Fruit fly (Drosophila melanogaster) whole organism, embryonic: Measurements from ENCODE around the gene CG13392.
A peak's percentile ranks its signal among the peaks of the same experiment; 100 is the strongest.

Experiments
- Antp ChIP-seq: fragments of 200-800 bp; sonication (Bioruptor generic); optimal IDR thresholded peaks from 3 replicates; lab custom pipeline; 2016; ENCODE audit warnings: missing biosample characterization, missing genetic modification characterization
- BEAF-32 ChIP-seq: fragments of 200-800 bp; sonication (Bioruptor generic); optimal IDR thresholded peaks from 3 replicates; lab custom pipeline; 2017; ENCODE audit warnings: missing biosample characterization, missing genetic modification characterization, mild to moderate bottlenecking, moderate library complexity, missing genetic modification reagents
- Bgb ChIP-seq: fragments of 200-800 bp; sonication (Bioruptor generic); IDR thresholded peaks from 2 replicates; pipeline ENCODE4 v1.3.6; 2022; ENCODE audit warnings: missing biosample characterization, missing genetic modification characterization; ENCODE audit not compliant: partially characterized antibody
- CG10267 ChIP-seq: fragments of 200-800 bp; sonication (Bioruptor generic); optimal IDR thresholded peaks from 2 replicates; lab custom pipeline; 2018; ENCODE audit warnings: missing biosample characterization, mild to moderate bottlenecking, missing genetic modification characterization, moderate library complexity
- CG10543 ChIP-seq: fragments of 200-800 bp; sonication (Bioruptor generic); optimal IDR thresholded peaks from 3 replicates; lab custom pipeline; 2017; ENCODE audit warnings: missing biosample characterization, mild to moderate bottlenecking, missing genetic modification characterization, moderate library complexity
- CG11723 ChIP-seq: fragments of 200-800 bp; sonication (Bioruptor generic); optimal IDR thresholded peaks from 2 replicates; lab custom pipeline; 2017; ENCODE audit warnings: missing biosample characterization, mild to moderate bottlenecking, missing genetic modification characterization
- CG12104 ChIP-seq: fragments of 200-800 bp; sonication (Bioruptor generic); optimal IDR thresholded peaks from 3 replicates; lab custom pipeline; 2016; ENCODE audit warnings: missing biosample characterization, missing genetic modification characterization
- CG13624 ChIP-seq: fragments of 200-800 bp; sonication (Bioruptor generic); optimal IDR thresholded peaks from 2 replicates; lab custom pipeline; 2016; ENCODE audit warnings: missing biosample characterization, missing genetic modification characterization
- CG17568 ChIP-seq: fragments of 200-800 bp; sonication (Bioruptor generic); optimal IDR thresholded peaks from 2 replicates; lab custom pipeline; 2018; ENCODE audit warnings: missing biosample characterization, mild to moderate bottlenecking, missing genetic modification characterization, moderate library complexity
- CG2875 ChIP-seq: fragments of 200-800 bp; sonication (Bioruptor generic); optimal IDR thresholded peaks from 2 replicates; lab custom pipeline; 2017; ENCODE audit warnings: missing biosample characterization, mild to moderate bottlenecking, missing genetic modification characterization, missing genetic modification reagents
- CG30020 ChIP-seq: fragments of 200-800 bp; optimal IDR thresholded peaks from 2 replicates; lab custom pipeline; 2019; ENCODE audit warnings: missing biosample characterization, mild to moderate bottlenecking, missing genetic modification characterization, moderate library complexity
- CG31224 ChIP-seq: fragments of 200-800 bp; sonication (Bioruptor generic); IDR thresholded peaks from 2 replicates; pipeline ENCODE4 v1.3.6; 2022; ENCODE audit warnings: missing biosample characterization, missing genetic modification characterization
- CG3163 ChIP-seq: fragments of 200-800 bp; sonication (Bioruptor generic); optimal IDR thresholded peaks from 3 replicates; lab custom pipeline; 2016; ENCODE audit warnings: missing biosample characterization, missing genetic modification characterization
- CG6765 ChIP-seq: fragments of 200-800 bp; sonication (Bioruptor generic); optimal IDR thresholded peaks from 3 replicates; lab custom pipeline; 2017; ENCODE audit warnings: missing biosample characterization, mild to moderate bottlenecking, missing genetic modification characterization
- Dref ChIP-seq: fragments of 200-800 bp; sonication (Bioruptor generic); IDR thresholded peaks from 2 replicates; pipeline ENCODE4 v1.3.6; 2022; ENCODE audit warnings: missing biosample characterization, missing genetic modification characterization
- E2f1 ChIP-seq: fragments of 200-800 bp; sonication (Bioruptor generic); IDR thresholded peaks from 2 replicates; pipeline ENCODE4 v1.3.6; 2022; ENCODE audit warnings: missing biosample characterization, missing genetic modification characterization
- Gsc ChIP-seq: fragments of 200-800 bp; sonication (Bioruptor generic); IDR thresholded peaks from 2 replicates; pipeline ENCODE4 v1.3.6; 2022; ENCODE audit warnings: missing biosample characterization, missing genetic modification characterization
- Jarid2 ChIP-seq: fragments of 200-800 bp; sonication (Bioruptor generic); optimal IDR thresholded peaks from 3 replicates; lab custom pipeline; 2017; ENCODE audit warnings: mild to moderate bottlenecking, missing biosample characterization, missing genetic modification reagents, missing genetic modification characterization
- Lhr ChIP-seq: fragments of 200-800 bp; sonication (Bioruptor generic); optimal IDR thresholded peaks from 3 replicates; lab custom pipeline; 2017; ENCODE audit warnings: mild to moderate bottlenecking, missing biosample characterization, missing genetic modification reagents, missing genetic modification characterization
- NC2α ChIP-seq: fragments of 200-800 bp; sonication (Bioruptor generic); optimal IDR thresholded peaks from 2 replicates; lab custom pipeline; 2016; ENCODE audit warnings: missing biosample characterization, missing genetic modification characterization
- Ptx1 ChIP-seq: fragments of 200-800 bp; sonication (Bioruptor generic); IDR thresholded peaks from 2 replicates; pipeline ENCODE4 v1.3.6; 2022; ENCODE audit warnings: missing biosample characterization, missing genetic modification characterization
- Sin3A ChIP-seq: fragments of >200 bp; optimal IDR thresholded peaks from 2 replicates; lab custom pipeline; 2018
- Six4 ChIP-seq: fragments of 200-800 bp; sonication (Bioruptor generic); optimal IDR thresholded peaks from 2 replicates; lab custom pipeline; 2016; ENCODE audit warnings: missing biosample characterization, missing genetic modification characterization
- Ssrp ChIP-seq: fragments of 200-800 bp; sonication (Bioruptor generic); optimal IDR thresholded peaks from 2 replicates; lab custom pipeline; 2018; ENCODE audit warnings: missing biosample characterization, mild to moderate bottlenecking, missing genetic modification characterization, moderate library complexity
- Xbp1 ChIP-seq: fragments of 200-800 bp; sonication (Bioruptor generic); optimal IDR thresholded peaks from 3 replicates; lab custom pipeline; 2016; ENCODE audit warnings: missing biosample characterization, mild to moderate bottlenecking, missing genetic modification characterization
- amos ChIP-seq: fragments of 200-800 bp; sonication (Bioruptor generic); IDR thresholded peaks from 2 replicates; pipeline ENCODE4 v1.3.6; 2022; ENCODE audit warnings: missing biosample characterization, missing genetic modification characterization; ENCODE audit not compliant: partially characterized antibody
- ato ChIP-seq: fragments of 200-800 bp; sonication (Bioruptor generic); IDR thresholded peaks from 2 replicates; pipeline ENCODE4 v1.3.6; 2022; ENCODE audit warnings: missing biosample characterization, missing genetic modification characterization; ENCODE audit not compliant: partially characterized antibody
- bcd ChIP-seq: fragments of 200-800 bp; sonication (Bioruptor generic); optimal IDR thresholded peaks from 2 replicates; lab custom pipeline; 2017; ENCODE audit warnings: missing biosample characterization, mild to moderate bottlenecking, missing genetic modification characterization
- corto ChIP-seq: fragments of 200-800 bp; sonication (Bioruptor generic); optimal IDR thresholded peaks from 2 replicates; lab custom pipeline; 2016; ENCODE audit warnings: missing biosample characterization, mild to moderate bottlenecking, missing genetic modification characterization, moderate library complexity
- crp ChIP-seq, 2 experiments: fragments of 200-800 bp; sonication (Bioruptor generic); optimal IDR thresholded peaks; 2 replicates in 1 of 2; 3 replicates in 1 of 2; lab custom pipeline; 2017; ENCODE audit warnings: missing biosample characterization in 2 of 2, missing genetic modification characterization in 2 of 2, mild to moderate bottlenecking in 1 of 2, moderate library complexity in 1 of 2
- dimm ChIP-seq: fragments of 200-800 bp; sonication (Bioruptor generic); IDR thresholded peaks from 2 replicates; pipeline ENCODE4 v1.3.6; 2022; ENCODE audit warnings: missing biosample characterization, missing genetic modification characterization
- dm ChIP-seq: fragments of 200-800 bp; sonication (Bioruptor generic); optimal IDR thresholded peaks from 3 replicates; lab custom pipeline; 2016; ENCODE audit warnings: missing biosample characterization, missing genetic modification characterization
- eve ChIP-seq, 2 experiments: fragments of >200 bp; optimal IDR thresholded peaks; 2 replicates each; lab custom pipeline; 2017; ENCODE audit warnings: missing biosample characterization in 2 of 2, missing genetic modification characterization in 2 of 2
- exex ChIP-seq: fragments of 200-800 bp; sonication (Bioruptor generic); optimal IDR thresholded peaks from 4 replicates; lab custom pipeline; 2018; ENCODE audit warnings: missing biosample characterization, mild to moderate bottlenecking, missing genetic modification characterization, moderate library complexity
- fu2 ChIP-seq: fragments of 200-800 bp; sonication (Bioruptor generic); optimal IDR thresholded peaks from 2 replicates; lab custom pipeline; 2016; ENCODE audit warnings: missing biosample characterization, missing genetic modification characterization
- gce ChIP-seq: fragments of 200-800 bp; sonication (Bioruptor generic); IDR thresholded peaks from 3 replicates; pipeline ENCODE4 v1.3.6; 2022; ENCODE audit warnings: missing biosample characterization, missing genetic modification characterization
- gem ChIP-seq: fragments of 200-800 bp; sonication (Bioruptor generic); optimal IDR thresholded peaks from 2 replicates; lab custom pipeline; 2019; ENCODE audit warnings: missing biosample characterization, mild to moderate bottlenecking, missing genetic modification characterization, moderate library complexity
- gfzf ChIP-seq: fragments of 200-800 bp; sonication (Bioruptor generic); optimal IDR thresholded peaks from 2 replicates; lab custom pipeline; 2016; ENCODE audit warnings: missing biosample characterization, mild to moderate bottlenecking, missing genetic modification characterization, moderate library complexity
- grau ChIP-seq: fragments of 200-800 bp; optimal IDR thresholded peaks from 3 replicates; lab custom pipeline; 2019; ENCODE audit warnings: missing biosample characterization, mild to moderate bottlenecking, missing genetic modification characterization, moderate library complexity
- her ChIP-seq: fragments of 200-800 bp; sonication (Bioruptor generic); optimal IDR thresholded peaks from 2 replicates; lab custom pipeline; 2016; ENCODE audit warnings: missing biosample characterization, missing genetic modification characterization
- jing ChIP-seq: fragments of 200-800 bp; sonication (Bioruptor generic); optimal IDR thresholded peaks from 2 replicates; lab custom pipeline; 2018; ENCODE audit warnings: missing biosample characterization, mild to moderate bottlenecking, missing genetic modification characterization
- kay ChIP-seq: fragments of 200-800 bp; sonication (Bioruptor generic); optimal IDR thresholded peaks from 2 replicates; lab custom pipeline; 2016; ENCODE audit warnings: missing biosample characterization, missing genetic modification characterization
- kni ChIP-seq: fragments of 200-800 bp; sonication (Bioruptor generic); optimal IDR thresholded peaks from 3 replicates; lab custom pipeline; 2017; ENCODE audit warnings: mild to moderate bottlenecking, missing biosample characterization, missing genetic modification reagents, missing genetic modification characterization
- org-1 ChIP-seq: fragments of 200-800 bp; sonication (Bioruptor generic); optimal IDR thresholded peaks from 2 replicates; lab custom pipeline; 2017; ENCODE audit warnings: missing biosample characterization, missing genetic modification characterization
- otp ChIP-seq: fragments of 200-800 bp; sonication (Bioruptor generic); IDR thresholded peaks from 3 replicates; pipeline ENCODE4, ENCODE4 v1.3.6; 2022; ENCODE audit warnings: missing biosample characterization, missing genetic modification characterization
- sr ChIP-seq: fragments of 200-800 bp; sonication (Bioruptor generic); IDR thresholded peaks from 3 replicates; pipeline ENCODE4 v1.3.6; 2022; ENCODE audit warnings: missing biosample characterization, missing genetic modification characterization
- tgo ChIP-seq: fragments of 200-800 bp; sonication (Bioruptor generic); IDR thresholded peaks from 3 replicates; pipeline ENCODE4 v1.3.6; 2022; ENCODE audit warnings: missing biosample characterization, missing genetic modification characterization
- wek ChIP-seq: fragments of 200-800 bp; sonication (Bioruptor generic); optimal IDR thresholded peaks from 3 replicates; lab custom pipeline; 2018; ENCODE audit warnings: missing biosample characterization, mild to moderate bottlenecking, missing genetic modification characterization, moderate library complexity

Gene CG13392

DNA sequence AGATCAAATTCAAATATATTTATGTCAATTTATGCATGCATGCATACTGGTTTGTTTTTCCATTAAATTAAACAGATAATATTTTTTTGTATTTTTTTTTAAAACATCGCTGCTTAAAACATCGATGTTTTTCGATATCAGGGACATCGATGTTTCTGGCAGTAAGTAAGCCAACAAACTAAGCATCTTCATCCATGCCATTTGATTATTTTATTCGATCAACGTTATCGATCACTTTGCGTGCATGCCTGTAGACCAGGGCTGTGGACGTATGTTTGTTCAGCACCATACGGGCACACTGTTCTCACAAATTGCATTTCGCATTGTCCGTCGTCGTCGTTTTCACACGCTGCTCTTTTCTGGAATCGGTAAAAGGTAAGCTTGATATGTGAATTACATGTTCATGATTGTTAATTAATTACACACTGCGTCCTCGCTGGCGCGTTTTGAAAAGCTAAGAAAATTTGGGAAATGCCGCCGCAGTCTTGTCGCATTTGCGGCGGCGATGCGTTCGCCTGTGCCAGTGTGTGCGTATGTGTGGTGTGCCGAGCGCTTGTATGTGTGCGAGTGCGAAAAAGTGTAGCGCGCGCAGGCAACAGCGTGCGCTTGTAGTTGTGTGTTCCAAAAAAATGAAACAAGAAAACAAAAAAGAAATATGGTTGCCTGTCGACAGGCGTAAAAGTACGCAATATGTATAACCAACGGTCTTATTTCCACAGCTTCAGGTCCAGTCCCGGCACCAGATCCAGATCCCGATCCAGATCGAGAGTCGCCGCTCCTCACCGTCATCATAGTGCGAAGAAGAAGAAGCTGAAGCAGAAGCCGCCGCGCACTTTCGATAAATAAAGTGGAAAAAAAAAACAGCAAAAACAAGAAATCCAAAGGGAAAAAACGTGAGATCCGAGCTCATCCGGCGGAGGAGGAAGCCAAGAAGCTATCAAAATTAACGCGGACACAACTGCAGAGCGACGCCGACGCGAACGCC is 21.0 kb upstream of the CG13392 start, which contains the start of gene emb (continued):
- TF ChIP-seq E2f1 (GFP tag; lab: Robert Waterston, UW) (no peak), Ptx1 (GFP tag; lab: Robert Waterston, UW) (0 out of 2 replicates have a peak, but pooled peaks have one; percentile 2), sr (GFP tag; lab: Robert Waterston, UW) (no peak), Dref (GFP tag; lab: Robert Waterston, UW) (peak; percentile 99), tgo (GFP tag; lab: Robert Waterston, UW) (no peak), CG12104 (GFP tag; lab: Kevin White, UChicago) (peak; percentile 52), Jarid2 (GFP tag; lab: Kevin White, UChicago) (no peak), CG6765 (GFP tag; lab: Kevin White, UChicago) (no peak), gem (tag; lab: Kevin White, UChicago) (no peak), CG3163 (GFP tag; lab: Kevin White, UChicago) (peak; percentile 24), NC2α (no peak), CG2875 (GFP tag; lab: Kevin White, UChicago) (no peak), kay (no peak), exex (no peak), dm (GFP tag; lab: Kevin White, UChicago) (peak; percentile 83), CG17568 (GFP tag; lab: Kevin White, UChicago) (no peak), her (GFP tag; lab: Kevin White, UChicago) (peak; percentile 38), Xbp1 (GFP tag; lab: Kevin White, UChicago) (peak; percentile 45), jing (no peak), Lhr (GFP tag; lab: Kevin White, UChicago) (peak; percentile 93), fu2 (GFP tag; lab: Kevin White, UChicago) (peak; percentile 64), CG31224 (GFP tag; lab: Robert Waterston, UW) (no peak), grau (tag; lab: Kevin White, UChicago) (peak; percentile 49), Bgb (GFP tag; lab: Robert Waterston, UW) (peak; percentile 97), CG30020 (peak; percentile 71), amos (peak; percentile 94), bcd (GFP tag; lab: Kevin White, UChicago) (peak; percentile 68), gfzf (GFP tag; lab: Kevin White, UChicago) (peak; percentile 69), Ssrp (tag; lab: Kevin White, UChicago) (peak; percentile 33), wek (no peak), Sin3A (lab: Kevin White, UChicago) (peak; percentile 82), BEAF-32 (peak; percentile 91), Antp (GFP tag; lab: Kevin White, UChicago) (peak; percentile 59), dimm (GFP tag; lab: Robert Waterston, UW) (no peak), CG13624 (GFP tag; lab: Kevin White, UChicago) (peak; percentile 42), org-1 (no peak), CG10267 (tag; lab: Kevin White, UChicago) (peak; percentile 74), kni (GFP tag; lab: Kevin White, UChicago) (no peak), ato (GFP tag; lab: Robert Waterston, UW) (peak; percentile 99), eve (GFP tag; optimal IDR thresholded peaks at IDR 0.05; lab: Kevin White, UChicago) (no peak), corto (no peak), CG11723 (GFP tag; lab: Kevin White, UChicago) (no peak), CG10543 (GFP tag; lab: Kevin White, UChicago) (no peak), gce (GFP tag; lab: Robert Waterston, UW) (no peak), Six4 (peak; percentile 46), otp (GFP tag; lab: Robert Waterston, UW) (0 out of 3 replicates have a peak, but pooled peaks have one; percentile 9), Gsc (GFP tag; lab: Robert Waterston, UW) (no peak), crp (GFP tag; optimal IDR thresholded peaks at IDR 0.05; lab: Kevin White, UChicago) (peak in 1 of 2 experiments; percentile 21)
